Worm (Caenorhabditis elegans) whole organism, L2 larva: Measurements from ENCODE around the gene F35A5.2.

ENCODE experiments used
- blmp-1 ChIP-seq: sonication (generic microtip); optimal IDR thresholded peaks from 2 replicates; lab custom pipeline; 2017; ENCODE audit warnings: missing genetic modification characterization, mild to moderate bottlenecking, missing compliant biosample characterization, antibody characterized with exemption, moderate library complexity; ENCODE audit not compliant: insufficient read depth
- egl-27 ChIP-seq: sonication (generic microtip); optimal IDR thresholded peaks from 3 replicates; lab custom pipeline; 2017; ENCODE audit warnings: missing biosample characterization, missing genetic modification reagents, missing genetic modification characterization
- lin-39 ChIP-seq: fragments of 150-350 bp; optimal IDR thresholded peaks from 2 replicates; lab custom pipeline; 2014; ENCODE audit warnings: missing biosample characterization, missing genetic modification reagents, missing genetic modification characterization
- nhr-11 ChIP-seq: fragments of 150-350 bp; optimal IDR thresholded peaks from 2 replicates; lab custom pipeline; 2014; ENCODE audit warnings: missing biosample characterization, missing genetic modification characterization
- nhr-12 ChIP-seq: fragments of 150-350 bp; optimal IDR thresholded peaks from 2 replicates; lab custom pipeline; 2014; ENCODE audit warnings: missing biosample characterization, missing genetic modification characterization
- nhr-25 ChIP-seq: fragments of 150-350 bp; sonication (generic microtip); optimal IDR thresholded peaks from 3 replicates; lab custom pipeline; 2014; ENCODE audit warnings: missing biosample characterization, missing genetic modification characterization
- sem-4 ChIP-seq: fragments of 150-350 bp; optimal IDR thresholded peaks from 2 replicates; lab custom pipeline; 2014; ENCODE audit warnings: missing biosample characterization, missing genetic modification reagents, missing genetic modification characterization
- unc-62 ChIP-seq: fragments of 150-350 bp; optimal IDR thresholded peaks from 2 replicates; lab custom pipeline; 2014; ENCODE audit warnings: missing biosample characterization, missing genetic modification reagents, missing genetic modification characterization
- ztf-4 ChIP-seq: fragments of 150-350 bp; optimal IDR thresholded peaks from 2 replicates; lab custom pipeline; 2014; ENCODE audit warnings: missing biosample characterization, missing genetic modification characterization

ce11 chrX:3785111-3785808 lies 19.7 kb upstream of the F35A5.2 start:
- TF ChIP-seq blmp-1 (tag; lab: Kevin White, UChicago) (peak; percentile 80), ztf-4 (tag; lab: Kevin White, UChicago) (no peak), unc-62 (GFP tag; lab: Kevin White, UChicago) (no peak), lin-39 (tag; lab: Kevin White, UChicago) (no peak), sem-4 (tag; lab: Kevin White, UChicago) (no peak), nhr-12 (tag; lab: Kevin White, UChicago) (no peak), egl-27 (tag; lab: Kevin White, UChicago) (no peak), nhr-25 (tag; lab: Kevin White, UChicago) (no peak), nhr-11 (tag; lab: Kevin White, UChicago) (no peak)
